Fruit fly (Drosophila melanogaster): Measurements from ENCODE around the gene Kap-alpha3.

Kap-alpha3 gene

DNA sequence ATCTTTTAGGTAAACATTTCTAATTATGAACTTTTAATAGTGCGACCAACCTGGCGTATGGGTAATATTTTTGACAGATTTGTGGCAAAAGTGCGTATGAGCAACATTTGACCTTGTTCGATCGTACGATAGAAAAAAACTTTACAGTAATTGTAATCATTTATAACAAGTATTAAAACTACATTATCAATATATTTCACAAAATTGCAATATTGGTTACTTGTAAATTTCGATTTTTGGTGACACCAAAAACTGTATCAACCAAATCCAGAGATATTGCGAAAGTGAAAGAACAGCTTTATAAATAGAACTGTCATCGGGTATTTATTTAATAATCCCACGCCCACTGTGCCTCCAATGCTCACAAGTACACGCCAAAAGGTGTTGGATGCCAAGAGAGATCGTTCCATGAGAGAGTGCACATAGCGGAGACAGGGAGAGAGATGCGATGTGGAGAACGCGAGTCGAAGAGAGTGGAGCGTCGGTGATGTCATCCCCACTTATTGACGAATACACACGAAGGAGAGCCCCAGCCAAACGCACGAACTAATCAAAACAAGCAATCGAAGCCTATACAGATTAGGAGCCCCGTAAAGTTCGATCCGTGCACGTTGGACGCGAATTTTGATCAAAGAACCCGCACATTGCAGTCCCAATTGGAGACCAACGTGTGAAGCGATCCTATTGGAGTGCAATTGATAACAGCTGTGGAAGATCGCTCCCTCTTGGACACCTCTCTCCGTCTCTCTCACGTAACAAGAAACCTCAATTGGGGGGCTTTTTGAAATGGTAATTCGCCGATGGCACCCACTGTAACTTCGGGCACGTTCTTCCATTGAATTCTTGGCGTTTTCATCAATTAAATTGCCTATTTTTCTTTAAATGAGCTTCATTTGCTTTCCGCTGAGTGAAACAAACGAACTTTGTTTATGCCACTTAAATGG lies 44.1 kb downstream of the Kap-alpha3 start (continued):
- TF ChIP-seq CG15601 (tag; optimal IDR thresholded peaks at IDR 0.05) (peak; percentile 86), CG32767 (GFP tag; IDR thresholded peaks at IDR 0.05) (peak; percentile 87), CG42726 (GFP tag; IDR thresholded peaks at IDR 0.05; ENCODE audit: partially characterized antibody) (0 out of 2 replicates have a peak, but pooled peaks have one; percentile 1), al (GFP tag; IDR thresholded peaks at IDR 0.05) (peak; percentile 86), E2f2 (GFP tag; IDR thresholded peaks at IDR 0.05) (peak; percentile 73), Ets97D (GFP tag; optimal IDR thresholded peaks at IDR 0.05) (peak; percentile 74), CG4404 (GFP tag; IDR thresholded peaks at IDR 0.05) (peak; percentile 86), gce (GFP tag; IDR thresholded peaks at IDR 0.05) (peak; percentile 49; the same call in 1 of the 3 replicates), sqz (GFP tag; optimal IDR thresholded peaks at IDR 0.05) (peak; percentile 91), CG16813 (GFP tag; IDR thresholded peaks at IDR 0.05; ENCODE audit: partially characterized antibody) (no peak), CG2889 (GFP tag; IDR thresholded peaks at IDR 0.05) (peak; percentile 71; the same call in 1 of the 3 replicates), Ada2b (GFP tag; IDR thresholded peaks at IDR 0.05) (peak; percentile 83), Hr51 (GFP tag; optimal IDR thresholded peaks at IDR 0.05) (peak; percentile 91 to 98), sima (GFP tag; optimal IDR thresholded peaks at IDR 0.05) (peak; percentile 78), z (GFP tag; IDR thresholded peaks at IDR 0.05) (0 out of 3 replicates have a peak, but pooled peaks have one; percentile 5), Eip74EF (GFP tag; optimal IDR thresholded peaks at IDR 0.05) (peak in 1 of 2 experiments; percentile 98), CG6175 (GFP tag; IDR thresholded peaks at IDR 0.05) (peak; percentile 82), CG7372 (GFP tag; IDR thresholded peaks at IDR 0.05) (peak; percentile 92), CG18011 (GFP tag; optimal IDR thresholded peaks at IDR 0.05) (peak; percentile 88), CG9609 (GFP tag; optimal IDR thresholded peaks at IDR 0.05) (peak; percentile 89), unpg (GFP tag; optimal IDR thresholded peaks at IDR 0.05) (peak; percentile 91), NfI (GFP tag; optimal IDR thresholded peaks at IDR 0.05) (peak; percentile 95), Doc3 (GFP tag; IDR thresholded peaks at IDR 0.05; ENCODE audit: partially characterized antibody) (0 out of 3 replicates have a peak, but pooled peaks have one; percentile 19), Hr3 (GFP tag; optimal IDR thresholded peaks at IDR 0.05) (peak; percentile 95), Hey (tag; optimal IDR thresholded peaks at IDR 0.05) (peak; percentile 65), shn (GFP tag; optimal IDR thresholded peaks at IDR 0.05) (peak; percentile 92), stc (GFP tag; IDR thresholded peaks at IDR 0.05) (peak; percentile 74), Xbp1 (GFP tag; optimal IDR thresholded peaks at IDR 0.05) (peak; percentile 95), CG12769 (tag; optimal IDR thresholded peaks at IDR 0.05) (peak; percentile 89), sens (GFP tag) (peak; percentile 99), H2.0 (GFP tag; IDR thresholded peaks at IDR 0.05) (peak; percentile 69), CG8290 (GFP tag; optimal IDR thresholded peaks at IDR 0.05) (peak; percentile 85), CG8290 (tag; optimal IDR thresholded peaks at IDR 0.05) (peak; percentile 71 to 77), CG7786 (GFP tag; optimal IDR thresholded peaks at IDR 0.05) (peak; percentile 90), wek (GFP tag; optimal IDR thresholded peaks at IDR 0.05) (peak; percentile 62), fd64A (GFP tag; optimal IDR thresholded peaks at IDR 0.05) (peak; percentile 80), ken (GFP tag; IDR thresholded peaks at IDR 0.05) (peak; percentile 78), CG9215 (GFP tag; IDR thresholded peaks at IDR 0.05) (peak; percentile 92), yki (optimal IDR thresholded peaks at IDR 0.05) (peak; percentile 53), abd-A (tag; optimal IDR thresholded peaks at IDR 0.05) (peak; percentile 61), hkb (optimal IDR thresholded peaks at IDR 0.05) (no peak), hkb (GFP tag; IDR thresholded peaks at IDR 0.05) (peak; percentile 89), gsb (GFP tag; IDR thresholded peaks at IDR 0.05) (peak; percentile 90), crp (GFP tag; optimal IDR thresholded peaks at IDR 0.05) (peak in 1 of 2 experiments; percentile 70), inv (GFP tag; IDR thresholded peaks at IDR 0.05; ENCODE audit: partially characterized antibody) (0 out of 2 replicates have a peak, but pooled peaks have one; percentile 33), PHDP (tag; optimal IDR thresholded peaks at IDR 0.05) (peak; percentile 94), CG32532 (GFP tag; IDR thresholded peaks at IDR 0.05) (peak; percentile 92), pros (GFP tag; optimal IDR thresholded peaks at IDR 0.05) (peak; percentile 99)

Measured in whole organism, embryonic.